Fruit fly (Drosophila melanogaster) whole organism, wandering third instar larva: Measurements from ENCODE around the gene gish.

ENCODE experiments used
- CG9705 ChIP-seq: fragments of 200-800 bp; sonication (Bioruptor generic); optimal IDR thresholded peaks from 2 replicates; lab custom pipeline; 2018; ENCODE audit warnings: missing biosample characterization, mild to moderate bottlenecking, missing genetic modification characterization
- Dfd ChIP-seq: fragments of >200 bp; optimal IDR thresholded peaks from 2 replicates; lab custom pipeline; 2017; ENCODE audit warnings: missing biosample characterization, missing genetic modification characterization
- Dif ChIP-seq: fragments of 200-275, 200-300 bp; sonication (Bioruptor generic); optimal IDR thresholded peaks from 2 replicates; lab custom pipeline; 2018; ENCODE audit warnings: missing biosample characterization, missing genetic modification characterization; ENCODE audit not compliant: partially characterized antibody
- Hr83 ChIP-seq: fragments of 200-300 bp; sonication (Bioruptor generic); optimal IDR thresholded peaks from 2 replicates; lab custom pipeline; 2016; ENCODE audit warnings: missing biosample characterization, mild to moderate bottlenecking, missing genetic modification characterization, moderate library complexity; ENCODE audit not compliant: poor library complexity, severe bottlenecking
- Myc ChIP-seq: fragments of >200 bp; optimal IDR thresholded peaks from 2 replicates; lab custom pipeline; 2017
- foxo ChIP-seq, 2 experiments: fragments of 200-800 bp; sonication (Bioruptor generic); optimal IDR thresholded peaks; 2 replicates in 1 of 2; 3 replicates in 1 of 2; lab custom pipeline; 2016 to 2017; ENCODE audit warnings: missing biosample characterization in 2 of 2, missing genetic modification characterization in 2 of 2
- h ChIP-seq: fragments of 200-800 bp; sonication (Bioruptor generic); optimal IDR thresholded peaks from 3 replicates; lab custom pipeline; 2016; ENCODE audit warnings: missing biosample characterization, mild to moderate bottlenecking, missing genetic modification characterization
- jim ChIP-seq: fragments of 175-275, 200-325 bp; sonication (Bioruptor generic); optimal IDR thresholded peaks from 2 replicates; lab custom pipeline; 2016; ENCODE audit warnings: missing biosample characterization, mild to moderate bottlenecking, missing genetic modification characterization
- psq ChIP-seq: fragments of 200-800 bp; sonication (Bioruptor generic); optimal IDR thresholded peaks from 3 replicates; lab custom pipeline; 2017; ENCODE audit warnings: missing biosample characterization, mild to moderate bottlenecking, missing genetic modification characterization, moderate library complexity
- rgr ChIP-seq: fragments of 200-800 bp; sonication (Bioruptor generic); optimal IDR thresholded peaks from 3 replicates; lab custom pipeline; 2016; ENCODE audit warnings: missing biosample characterization, mild to moderate bottlenecking, missing genetic modification characterization
- sage ChIP-seq: fragments of 200-800 bp; sonication (Bioruptor generic); optimal IDR thresholded peaks from 2 replicates; lab custom pipeline; 2016; ENCODE audit warnings: missing biosample characterization, mild to moderate bottlenecking, missing genetic modification characterization
- usp ChIP-seq: fragments of >200 bp; optimal IDR thresholded peaks from 2 replicates; lab custom pipeline; 2017; ENCODE audit warnings: missing biosample characterization, missing genetic modification characterization

- TF ChIP-seq h (GFP tag; lab: Kevin White, UChicago) (no peak), CG9705 (GFP tag; lab: Kevin White, UChicago) (no peak), jim (GFP tag; lab: Kevin White, UChicago) (no peak), psq (GFP tag; lab: Kevin White, UChicago) (no peak), sage (no peak), Dif (GFP tag; lab: Kevin White, UChicago) (no peak), Dfd (GFP tag; lab: Kevin White, UChicago) (no peak), rgr (no peak), foxo (GFP tag; optimal IDR thresholded peaks at IDR 0.05; lab: Kevin White, UChicago) (no peak), Myc (lab: Kevin White, UChicago) (no peak), usp (GFP tag; lab: Kevin White, UChicago) (no peak), Hr83 (GFP tag; lab: Kevin White, UChicago) (no peak)
Measured at dm6 chr3R:16339475-16339874, 67.2 kb downstream of the gish start, which contains the start of gene Sulf1.
